Worm (Caenorhabditis elegans): Measurements from ENCODE around the gene W02B8.1.
A peak's percentile ranks its signal among the peaks of the same experiment; 100 is the strongest.

The W02B8.1 gene

DNA sequence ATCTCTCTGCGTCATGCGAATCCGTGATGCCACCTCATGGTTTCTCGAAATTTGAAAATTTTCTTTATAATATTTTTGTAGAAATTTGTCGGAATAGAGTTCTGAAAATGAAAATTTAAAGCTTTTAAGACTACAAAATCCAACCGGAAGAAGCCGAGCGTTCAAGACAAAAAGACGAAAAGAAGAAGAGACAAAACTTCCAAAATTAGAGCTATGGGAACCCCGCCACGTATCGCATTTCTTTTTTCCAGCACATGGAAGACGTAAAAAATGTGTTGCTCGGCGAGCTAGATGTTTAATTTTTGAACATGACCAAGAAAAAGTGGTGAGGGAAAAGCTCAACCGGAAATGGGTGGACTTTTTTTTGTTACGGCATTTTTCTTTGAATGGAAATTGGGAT lies at the start of gene W02B8.1:
TSS of gene W02B8.1 (minus strand) at position 101 of the 400 bp plus-strand sequence.
- TF ChIP-seq elt-3 (tag; optimal IDR thresholded peaks at IDR 0.05): no peak
- no peak for TF ChIP-seq ceh-83 (GFP tag; optimal IDR thresholded peaks at IDR 0.05)
- TF ChIP-seq sem-2 (GFP tag; optimal IDR thresholded peaks at IDR 0.05): no peak
- no peak for TF ChIP-seq ztf-11 (tag; optimal IDR thresholded peaks at IDR 0.05)
- TF ChIP-seq bed-3 (GFP tag; optimal IDR thresholded peaks at IDR 0.05): no peak
- TF ChIP-seq pha-4 (tag; optimal IDR thresholded peaks at IDR 0.05): no peak

DNA sequence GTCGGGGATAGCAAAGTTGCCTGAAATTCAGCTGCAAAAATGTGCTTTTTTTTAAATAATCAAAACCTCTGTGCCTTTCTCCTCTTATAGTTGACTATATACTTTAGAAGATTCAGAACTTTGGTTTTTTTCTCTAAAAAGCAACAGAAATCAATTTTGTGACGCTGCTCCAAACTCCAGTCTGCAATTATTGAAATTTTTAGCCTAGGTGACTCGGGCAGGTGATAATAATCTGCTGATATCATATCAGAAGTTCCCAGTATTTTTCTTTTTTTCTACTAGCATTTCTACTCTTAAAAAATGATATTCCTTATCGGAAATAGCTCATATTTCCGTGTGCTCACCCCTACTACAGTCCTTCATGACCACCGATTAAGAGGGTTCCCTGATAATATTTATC lies 47.4 kb upstream of the W02B8.1 start, which contains the start of gene sre-44:
TSS of gene sre-44 (plus strand) at position 301 of the 400 bp plus-strand sequence.
- TF ChIP-seq flh-1 (GFP tag; optimal IDR thresholded peaks at IDR 0.05): no peak
- no peak for TF ChIP-seq lin-13 (tag; optimal IDR thresholded peaks at IDR 0.05)
- no peak for TF ChIP-seq unc-62 (GFP tag; optimal IDR thresholded peaks at IDR 0.05)
- TF ChIP-seq M03D4.4 (tag; optimal IDR thresholded peaks at IDR 0.05): no peak
- TF ChIP-seq hlh-1 (tag; optimal IDR thresholded peaks at IDR 0.05): no peak
- TF ChIP-seq nhr-28 (tag; optimal IDR thresholded peaks at IDR 0.05): no peak
- no peak for TF ChIP-seq nhr-76 (tag; optimal IDR thresholded peaks at IDR 0.05)
- no peak for TF ChIP-seq elt-3 (tag; optimal IDR thresholded peaks at IDR 0.05)
- no peak for TF ChIP-seq pha-4 (tag; optimal IDR thresholded peaks at IDR 0.05)
- no peak for TF ChIP-seq tbx-8 (GFP tag; optimal IDR thresholded peaks at IDR 0.05)

DNA sequence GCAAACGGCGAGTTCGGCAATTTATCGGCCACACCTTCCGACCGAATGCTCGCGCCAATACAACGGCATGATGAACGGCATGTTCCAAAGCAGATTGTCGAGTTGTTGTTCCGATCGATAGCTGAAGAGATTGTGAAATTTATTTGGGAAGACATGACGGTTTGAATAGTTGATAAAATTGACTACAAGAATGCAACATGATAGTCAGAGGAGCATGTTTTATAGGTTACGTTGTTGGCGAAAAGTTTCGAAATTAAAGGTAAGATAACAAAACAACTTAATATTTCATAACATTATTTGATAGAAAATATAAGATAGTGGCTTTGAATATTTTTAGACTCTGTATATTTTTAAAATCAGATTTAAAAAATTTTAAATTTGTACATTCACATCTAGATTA lies 43.6 kb upstream of the W02B8.1 start:
- no peak for TF ChIP-seq bed-3 (GFP tag; optimal IDR thresholded peaks at IDR 0.05)

DNA sequence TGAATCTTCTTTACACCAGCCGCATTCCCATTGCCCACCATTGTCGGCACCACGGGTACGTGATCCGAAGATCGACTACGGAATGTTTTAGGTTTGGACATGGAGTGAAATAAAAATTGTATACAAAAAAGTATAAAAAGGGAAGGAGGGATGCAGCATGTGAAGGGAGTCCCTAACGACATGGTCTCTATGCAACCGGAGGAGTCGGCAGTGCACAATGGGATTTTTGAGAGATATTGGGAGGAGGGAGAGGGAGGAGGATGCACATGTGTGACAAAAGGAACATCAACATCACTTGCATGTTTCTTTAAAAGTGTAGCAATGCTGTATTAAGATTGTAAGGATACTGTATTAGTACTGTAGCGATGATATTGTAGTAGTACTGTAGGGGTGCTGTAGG lies 37.6 kb upstream of the W02B8.1 start, which contains the start of gene W07G1.1:
TSS of gene W07G1.1 (minus strand) at position 101 of the 400 bp plus-strand sequence.
- no peak for TF ChIP-seq ceh-83 (GFP tag; optimal IDR thresholded peaks at IDR 0.05)
- TF ChIP-seq nhr-12 (tag; optimal IDR thresholded peaks at IDR 0.05): no peak
- no peak for TF ChIP-seq ceh-39 (tag; optimal IDR thresholded peaks at IDR 0.05)
- no peak for TF ChIP-seq elt-1 (tag; optimal IDR thresholded peaks at IDR 0.05; ENCODE audit: borderline replicate concordance, insufficient read depth)
- no peak for TF ChIP-seq unc-62 (GFP tag; optimal IDR thresholded peaks at IDR 0.05)
- no peak for TF ChIP-seq M03D4.4 (tag; optimal IDR thresholded peaks at IDR 0.05)
- no peak for TF ChIP-seq elt-3 (tag; optimal IDR thresholded peaks at IDR 0.05)

DNA sequence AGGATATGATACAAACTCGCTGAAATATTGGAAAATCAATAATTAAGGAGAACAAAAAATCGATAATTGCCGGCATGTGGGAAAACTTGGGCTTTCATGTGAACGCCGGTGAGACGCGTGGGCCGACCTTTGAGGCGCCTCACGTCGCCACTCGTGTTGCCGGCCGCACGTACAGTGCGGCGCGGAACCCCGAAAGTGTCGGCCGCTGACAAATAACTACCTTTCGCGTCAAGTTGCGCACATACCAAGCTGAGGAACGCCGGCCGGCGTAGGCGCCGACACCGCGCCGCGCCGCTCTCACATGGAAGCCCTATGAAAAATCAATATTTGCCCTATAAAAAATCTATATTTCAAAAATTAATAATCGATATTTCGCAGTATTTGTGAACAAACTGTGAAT lies 36.4 kb upstream of the W02B8.1 start:
- TF ChIP-seq nhr-28 (tag; optimal IDR thresholded peaks at IDR 0.05) (no peak), sem-2 (GFP tag; optimal IDR thresholded peaks at IDR 0.05) (no peak), lin-32 (GFP tag; optimal IDR thresholded peaks at IDR 0.05) (no peak), pha-4 (tag; optimal IDR thresholded peaks at IDR 0.05) (no peak)

DNA sequence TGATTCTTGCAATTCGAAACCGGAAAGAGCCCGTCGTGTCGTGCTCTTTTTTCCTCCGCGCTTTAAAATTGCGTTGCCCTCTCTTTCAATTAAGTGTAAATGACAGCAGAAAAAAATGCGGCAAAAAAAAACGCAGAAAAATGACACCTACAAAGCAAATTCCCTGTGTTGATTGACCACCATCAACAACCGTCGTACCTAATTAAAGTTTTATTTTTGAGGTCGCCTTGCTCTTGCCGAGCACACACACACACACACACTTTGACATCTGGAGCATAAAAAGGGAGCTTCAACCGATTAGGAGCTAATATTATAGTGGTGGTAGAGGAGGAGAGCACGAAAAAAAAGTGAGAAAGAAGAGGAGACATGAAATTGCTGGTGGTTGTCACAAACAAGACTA lies 34.0 kb upstream of the W02B8.1 start:
- TF ChIP-seq ceh-83 (GFP tag; optimal IDR thresholded peaks at IDR 0.05) (no peak), unc-62 (GFP tag; optimal IDR thresholded peaks at IDR 0.05) (no peak), pha-4 (tag; optimal IDR thresholded peaks at IDR 0.05) (no peak), nhr-28 (tag; optimal IDR thresholded peaks at IDR 0.05) (no peak)

DNA sequence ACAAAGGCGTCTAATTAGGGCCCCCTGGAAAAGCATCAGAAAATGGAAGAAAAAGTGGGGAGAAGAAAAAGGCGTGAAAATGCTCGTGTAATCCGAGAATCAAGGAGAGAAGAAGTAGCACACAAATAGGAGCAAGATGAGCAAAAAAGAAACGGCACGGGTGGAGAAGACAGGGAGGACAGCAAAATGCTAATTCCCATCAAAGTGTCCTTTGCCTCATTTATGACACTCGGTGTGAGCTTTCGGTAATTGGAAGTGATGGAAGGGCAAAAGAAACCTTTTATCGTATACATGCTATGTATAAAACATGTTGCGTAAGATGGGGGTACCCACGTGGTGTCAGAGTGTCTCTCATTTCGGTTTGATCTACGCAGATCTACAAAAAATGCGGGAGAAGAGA lies 31.6 kb upstream of the W02B8.1 start:
- no peak for TF ChIP-seq lin-32 (GFP tag; optimal IDR thresholded peaks at IDR 0.05)
- no peak for TF ChIP-seq elt-1 (tag; optimal IDR thresholded peaks at IDR 0.05; ENCODE audit: borderline replicate concordance, insufficient read depth)
- TF ChIP-seq M03D4.4 (tag; optimal IDR thresholded peaks at IDR 0.05): no peak
- no peak for TF ChIP-seq cnd-1 (tag; optimal IDR thresholded peaks at IDR 0.05)
- TF ChIP-seq mls-2 (tag; optimal IDR thresholded peaks at IDR 0.05): peak; percentile 4

DNA sequence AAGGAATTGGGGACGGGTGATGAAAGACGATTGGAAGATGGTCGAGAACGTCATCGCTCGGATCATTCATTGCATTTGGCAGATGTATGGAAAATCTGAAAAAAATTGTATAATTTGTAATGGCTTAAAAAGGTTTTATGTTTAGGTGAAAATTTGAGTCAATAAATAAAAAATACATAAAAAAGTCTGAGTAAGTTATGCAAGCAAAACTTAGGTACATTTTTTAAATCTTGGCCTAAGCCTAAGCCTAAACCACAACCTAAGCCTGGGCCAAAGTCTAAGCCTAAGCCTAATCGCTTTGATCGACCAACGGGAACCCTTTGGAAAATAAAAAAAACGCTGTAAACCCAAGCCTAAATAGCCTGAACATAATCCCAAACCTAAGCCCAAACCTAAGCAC lies 30.0 kb upstream of the W02B8.1 start, which contains the start of gene hot-3:
TSS of gene hot-3 (minus strand) at position 101 of the 400 bp plus-strand sequence.
- no peak for TF ChIP-seq ztf-11 (tag; optimal IDR thresholded peaks at IDR 0.05)
- TF ChIP-seq nhr-12 (tag; optimal IDR thresholded peaks at IDR 0.05): no peak
- TF ChIP-seq ceh-43 (GFP tag; optimal IDR thresholded peaks at IDR 0.05): no peak
- TF ChIP-seq M03D4.4 (tag; optimal IDR thresholded peaks at IDR 0.05): no peak
- no peak for TF ChIP-seq nhr-2 (tag; optimal IDR thresholded peaks at IDR 0.05)
- TF ChIP-seq sptf-1 (tag; optimal IDR thresholded peaks at IDR 0.05): no peak
